Fruit fly (Drosophila melanogaster): ENCODE data around the gene CG31093.

CG31093 gene

DNA sequence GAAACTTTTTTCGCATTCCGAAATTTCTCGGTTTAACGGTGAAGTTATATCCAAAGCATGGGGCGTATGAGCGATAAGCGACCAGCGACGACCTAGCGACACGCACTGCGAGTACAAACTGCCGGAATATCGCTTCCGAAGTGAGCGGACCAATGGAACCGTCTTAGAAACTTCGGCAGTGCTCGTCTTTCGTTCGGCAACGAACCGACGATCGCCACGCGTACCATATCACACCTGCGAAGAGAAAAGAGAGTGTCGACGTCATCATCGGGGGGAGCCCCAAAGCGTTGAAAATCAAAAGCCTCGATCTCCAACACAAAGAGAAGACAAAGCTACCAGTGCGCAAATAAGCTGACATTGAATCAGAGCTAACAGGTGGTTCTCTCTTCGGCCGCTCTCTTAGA lies 49.9 kb downstream of the CG31093 start, which contains the start of gene LpR2 (continued):
- peak; percentile 10 for TF ChIP-seq scrt (GFP tag; optimal IDR thresholded peaks at IDR 0.05)
- no peak for TF ChIP-seq CG12236 (GFP tag; optimal IDR thresholded peaks at IDR 0.05)
- TF ChIP-seq CG17359 (tag; optimal IDR thresholded peaks at IDR 0.05), result no peak
- no peak for TF ChIP-seq Xrp1 (GFP tag; IDR thresholded peaks at IDR 0.05)
- TF ChIP-seq bsh (GFP tag; optimal IDR thresholded peaks at IDR 0.05), result peak in 1 of 2 experiments; percentile 1
- no peak for TF ChIP-seq Ptx1 (GFP tag; IDR thresholded peaks at IDR 0.05)
- peak; percentile 33 for TF ChIP-seq Hmr (GFP tag; optimal IDR thresholded peaks at IDR 0.05)
- no peak for TF ChIP-seq Stat92E (GFP tag; optimal IDR thresholded peaks at IDR 0.05)
- no peak for TF ChIP-seq ro (GFP tag; IDR thresholded peaks at IDR 0.05)
- no peak for TF ChIP-seq Eip74EF (GFP tag; optimal IDR thresholded peaks at IDR 0.05)
- no peak for TF ChIP-seq ash1 (GFP tag; optimal IDR thresholded peaks at IDR 0.05)
- no peak for TF ChIP-seq onecut (GFP tag; IDR thresholded peaks at IDR 0.05)
- no peak for TF ChIP-seq Doc3 (GFP tag; IDR thresholded peaks at IDR 0.05; ENCODE audit: partially characterized antibody)
- no peak for TF ChIP-seq Camta (GFP tag; optimal IDR thresholded peaks at IDR 0.05)
- 0 out of 2 replicates have a peak, but pooled peaks have one; percentile 17 for TF ChIP-seq Atf6 (GFP tag; IDR thresholded peaks at IDR 0.05)
- TF ChIP-seq sc (optimal IDR thresholded peaks at IDR 0.05), result no peak
- TF ChIP-seq sc (GFP tag; optimal IDR thresholded peaks at IDR 0.05), result no peak
- peak; percentile 29; the same call in 1 of the 2 replicates for TF ChIP-seq Drgx (GFP tag; IDR thresholded peaks at IDR 0.05)
- TF ChIP-seq klu (GFP tag; IDR thresholded peaks at IDR 0.05), result no peak
- 0 out of 4 replicates have a peak, but pooled peaks have one; percentile 48 for TF ChIP-seq Dll (GFP tag; IDR thresholded peaks at IDR 0.05; ENCODE audit: partially characterized antibody)
- no peak for TF ChIP-seq Hr39 (optimal IDR thresholded peaks at IDR 0.05)
- TF ChIP-seq CG8388 (GFP tag; optimal IDR thresholded peaks at IDR 0.05), result no peak
- no peak for TF ChIP-seq HLH3B (GFP tag; IDR thresholded peaks at IDR 0.05)
- TF ChIP-seq CG14860 (GFP tag; IDR thresholded peaks at IDR 0.05; ENCODE audit: partially characterized antibody), result no peak
- peak; percentile 6 for TF ChIP-seq dmrt99B (tag; optimal IDR thresholded peaks at IDR 0.05)
- TF ChIP-seq CG18599 (GFP tag; optimal IDR thresholded peaks at IDR 0.05), result no peak
- TF ChIP-seq CG4282 (GFP tag; optimal IDR thresholded peaks at IDR 0.05), result peak; percentile 8
- no peak for TF ChIP-seq HLH54F (GFP tag; optimal IDR thresholded peaks at IDR 0.05)
- no peak for TF ChIP-seq ab (GFP tag; optimal IDR thresholded peaks at IDR 0.05)
- TF ChIP-seq dm (GFP tag; optimal IDR thresholded peaks at IDR 0.05), result peak; percentile 17
- no peak; the same call in 2 of the 3 replicates for TF ChIP-seq CG34224 (GFP tag; IDR thresholded peaks at IDR 0.05; ENCODE audit: partially characterized antibody)
- no peak for TF ChIP-seq CG8281 (tag; optimal IDR thresholded peaks at IDR 0.05)
- TF ChIP-seq wor (GFP tag; IDR thresholded peaks at IDR 0.05), result no peak
- TF ChIP-seq Mrtf (GFP tag; IDR thresholded peaks at IDR 0.05), result no peak
- TF ChIP-seq CG12769 (tag; optimal IDR thresholded peaks at IDR 0.05), result no peak
- peak; percentile 97 for TF ChIP-seq Nf-YC (tag; optimal IDR thresholded peaks at IDR 0.05)
- no peak for TF ChIP-seq Aef1 (GFP tag; IDR thresholded peaks at IDR 0.05)
- TF ChIP-seq CG34422 (GFP tag; IDR thresholded peaks at IDR 0.05), result peak; percentile 13; the same call in 1 of the 3 replicates
- no peak for TF ChIP-seq NfI (GFP tag; optimal IDR thresholded peaks at IDR 0.05)
- peak; percentile 31; the same call in 1 of the 2 replicates for TF ChIP-seq CG14014 (GFP tag; IDR thresholded peaks at IDR 0.05)
- TF ChIP-seq sqz (GFP tag; optimal IDR thresholded peaks at IDR 0.05), result peak; percentile 35
- TF ChIP-seq CG2120 (GFP tag; optimal IDR thresholded peaks at IDR 0.05), result peak; percentile 15
- TF ChIP-seq CG18476 (GFP tag; optimal IDR thresholded peaks at IDR 0.05), result no peak
- TF ChIP-seq CG13287 (GFP tag; IDR thresholded peaks at IDR 0.05; ENCODE audit: partially characterized antibody), result peak; percentile 66
- TF ChIP-seq CG17612 (GFP tag; IDR thresholded peaks at IDR 0.05), result no peak
- no peak for TF ChIP-seq grau (tag; optimal IDR thresholded peaks at IDR 0.05)
- TF ChIP-seq lab (GFP tag; optimal IDR thresholded peaks at IDR 0.05), result peak; percentile 52
- peak; percentile 42 for TF ChIP-seq gro (GFP tag; optimal IDR thresholded peaks at IDR 0.05)
- TF ChIP-seq Doc2 (GFP tag; IDR thresholded peaks at IDR 0.05), result no peak
- TF ChIP-seq CG3281 (GFP tag; optimal IDR thresholded peaks at IDR 0.05), result peak; percentile 19
- TF ChIP-seq tap (tag; optimal IDR thresholded peaks at IDR 0.05), result no peak
